2 fruit fly cellular contexts compared by ENCODE assay signal in the genomic region with DNA sequence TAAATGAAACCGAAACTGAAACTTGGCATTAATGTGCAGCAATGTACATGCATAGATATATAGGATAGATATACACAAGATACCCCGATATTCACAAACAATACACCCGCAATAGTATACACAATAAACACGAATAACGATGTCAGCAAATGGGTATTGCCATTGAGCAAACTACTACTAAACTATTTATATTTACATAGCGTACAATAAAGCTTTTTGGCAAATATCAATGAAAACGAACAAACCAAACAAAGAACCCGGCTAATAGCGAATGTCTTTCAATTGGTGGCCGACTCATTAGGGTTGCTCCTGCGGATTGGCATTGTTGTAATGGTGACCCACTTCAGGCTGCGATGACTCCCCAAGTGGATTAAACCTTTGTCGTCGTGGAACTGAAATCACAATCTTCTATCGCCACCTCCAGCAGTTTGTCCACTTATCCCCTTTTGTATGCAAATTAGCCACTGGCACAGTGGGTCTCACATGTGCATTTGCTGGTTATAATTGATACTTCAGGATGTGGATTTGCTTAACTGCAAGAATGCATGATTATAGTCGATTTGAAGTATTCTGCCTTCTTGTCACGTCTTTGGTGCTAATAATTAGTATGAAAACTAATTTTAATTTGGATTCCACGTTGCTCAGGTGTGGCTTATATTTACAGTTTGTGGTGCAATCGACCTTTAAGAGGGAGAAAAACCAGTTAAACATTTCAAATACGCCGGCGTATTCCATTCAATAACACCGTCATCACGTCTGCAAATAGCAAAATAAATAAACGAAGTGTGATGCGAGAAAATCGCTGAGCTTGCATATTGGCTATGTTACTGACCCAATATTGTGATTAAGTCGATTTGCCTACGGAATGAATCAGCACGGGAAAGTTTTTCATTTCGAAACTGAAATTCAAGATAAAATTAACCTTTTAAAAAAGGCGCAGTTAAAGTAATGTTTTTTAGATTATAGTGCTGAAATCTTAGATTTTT.
A peak's percentile ranks its signal among the peaks of the same experiment; 100 is the strongest.
TF ChIP-seq lines count a peak whose summit lies in the region.

No protein-coding gene starts in this region.

TF ChIP-seq in whole organism, embryonic, 481 proteins besides CTCF, POLR2A, EP300 and RAD21 (continued from another document and continues in another):
- no peak for TF ChIP-seq CG14710 (tag; optimal IDR thresholded peaks at IDR 0.05; lab: Kevin White, UChicago)
- TF ChIP-seq CG15073 (GFP tag; optimal IDR thresholded peaks at IDR 0.05; lab: Kevin White, UChicago) = no peak
- TF ChIP-seq knrl (GFP tag; IDR thresholded peaks at IDR 0.05; lab: Robert Waterston, UW; ENCODE audit: partially characterized antibody) = no peak
- TF ChIP-seq jing (GFP tag; optimal IDR thresholded peaks at IDR 0.05; lab: Kevin White, UChicago) = no peak
- TF ChIP-seq CG16813 (GFP tag; IDR thresholded peaks at IDR 0.05; lab: Robert Waterston, UW; ENCODE audit: partially characterized antibody) = no peak
- TF ChIP-seq CG18011 (GFP tag; optimal IDR thresholded peaks at IDR 0.05; lab: Kevin White, UChicago) = no peak
- peak; percentile 75 for TF ChIP-seq en (GFP tag; optimal IDR thresholded peaks at IDR 0.05; lab: Kevin White, UChicago)
- no peak for TF ChIP-seq kni (GFP tag; optimal IDR thresholded peaks at IDR 0.05; lab: Kevin White, UChicago)
- no peak for TF ChIP-seq CG34224 (GFP tag; IDR thresholded peaks at IDR 0.05; lab: Robert Waterston, UW; ENCODE audit: partially characterized antibody)
- TF ChIP-seq slou (GFP tag; optimal IDR thresholded peaks at IDR 0.05; lab: Kevin White, UChicago) = peak; percentile 43
- TF ChIP-seq ftz-f1 (GFP tag; optimal IDR thresholded peaks at IDR 0.05; lab: Kevin White, UChicago) = peak; percentile 10
- TF ChIP-seq CG6272 (GFP tag; IDR thresholded peaks at IDR 0.05; lab: Robert Waterston, UW) = no peak
- no peak for TF ChIP-seq CG3281 (GFP tag; optimal IDR thresholded peaks at IDR 0.05; lab: Kevin White, UChicago)
- TF ChIP-seq CG1602 (GFP tag; optimal IDR thresholded peaks at IDR 0.05; lab: Kevin White, UChicago) = no peak
- no peak for TF ChIP-seq CG16815 (GFP tag; optimal IDR thresholded peaks at IDR 0.05; lab: Kevin White, UChicago)
- TF ChIP-seq usp (GFP tag; optimal IDR thresholded peaks at IDR 0.05; lab: Kevin White, UChicago) = no peak
- TF ChIP-seq CG8478 (optimal IDR thresholded peaks at IDR 0.05; lab: Kevin White, UChicago) = no peak
- TF ChIP-seq CG8089 (GFP tag; optimal IDR thresholded peaks at IDR 0.05; lab: Kevin White, UChicago) = no peak
- TF ChIP-seq Max (GFP tag; optimal IDR thresholded peaks at IDR 0.05; lab: Kevin White, UChicago) = no peak
- no peak for TF ChIP-seq bsh (GFP tag; optimal IDR thresholded peaks at IDR 0.05; lab: Kevin White, UChicago)
- TF ChIP-seq bab2 (GFP tag; optimal IDR thresholded peaks at IDR 0.05; lab: Kevin White, UChicago) = peak; percentile 73
- TF ChIP-seq Chrac-16 (GFP tag; optimal IDR thresholded peaks at IDR 0.05; lab: Kevin White, UChicago) = no peak
- TF ChIP-seq Dll (GFP tag; IDR thresholded peaks at IDR 0.05; lab: Robert Waterston, UW; ENCODE audit: partially characterized antibody) = no peak
- TF ChIP-seq CG2120 (GFP tag; optimal IDR thresholded peaks at IDR 0.05; lab: Kevin White, UChicago) = no peak
- no peak for TF ChIP-seq CG7372 (GFP tag; IDR thresholded peaks at IDR 0.05; lab: Robert Waterston, UW)
- no peak for TF ChIP-seq toy (GFP tag; IDR thresholded peaks at IDR 0.05; lab: Robert Waterston, UW)
- TF ChIP-seq CG11247 (GFP tag; IDR thresholded peaks at IDR 0.05; lab: Robert Waterston, UW) = no peak
- no peak for TF ChIP-seq CG10565 (GFP tag; optimal IDR thresholded peaks at IDR 0.05; lab: Kevin White, UChicago)
- no peak for TF ChIP-seq CG17912 (GFP tag; optimal IDR thresholded peaks at IDR 0.05; lab: Kevin White, UChicago)
- no peak for TF ChIP-seq CG2129 (GFP tag; IDR thresholded peaks at IDR 0.05; lab: Robert Waterston, UW; ENCODE audit: partially characterized antibody)
- no peak for TF ChIP-seq Sox100B (GFP tag; optimal IDR thresholded peaks at IDR 0.05; lab: Kevin White, UChicago)
- TF ChIP-seq hkb (optimal IDR thresholded peaks at IDR 0.05; lab: Kevin White, UChicago) = no peak
- no peak for TF ChIP-seq hkb (GFP tag; IDR thresholded peaks at IDR 0.05; lab: Robert Waterston, UW)
- peak; percentile 3 for TF ChIP-seq Ssrp (tag; optimal IDR thresholded peaks at IDR 0.05; lab: Kevin White, UChicago)
- no peak for TF ChIP-seq danr (GFP tag; IDR thresholded peaks at IDR 0.05; lab: Robert Waterston, UW)
- no peak for TF ChIP-seq emc (GFP tag; optimal IDR thresholded peaks at IDR 0.05; lab: Kevin White, UChicago)
- TF ChIP-seq CG31224 (GFP tag; IDR thresholded peaks at IDR 0.05; lab: Robert Waterston, UW) = 0 out of 2 replicates have a peak, but pooled peaks have one; percentile 12
- TF ChIP-seq Atf3 (GFP tag; optimal IDR thresholded peaks at IDR 0.05; lab: Kevin White, UChicago) = no peak
- TF ChIP-seq bcd (GFP tag; optimal IDR thresholded peaks at IDR 0.05; lab: Kevin White, UChicago) = peak; percentile 0
- peak; percentile 15 for TF ChIP-seq CG2712 (tag; optimal IDR thresholded peaks at IDR 0.05; lab: Kevin White, UChicago)
- no peak for TF ChIP-seq HHEX (GFP tag; optimal IDR thresholded peaks at IDR 0.05; lab: Kevin White, UChicago)
- peak; percentile 21 for TF ChIP-seq Xbp1 (GFP tag; optimal IDR thresholded peaks at IDR 0.05; lab: Kevin White, UChicago)
- TF ChIP-seq zfh1 (GFP tag; IDR thresholded peaks at IDR 0.05; lab: Robert Waterston, UW) = peak; percentile 84
- no peak for TF ChIP-seq fd3F (GFP tag; optimal IDR thresholded peaks at IDR 0.05; lab: Kevin White, UChicago)
- no peak for TF ChIP-seq CG17612 (GFP tag; IDR thresholded peaks at IDR 0.05; lab: Robert Waterston, UW)
- TF ChIP-seq Atf6 (GFP tag; IDR thresholded peaks at IDR 0.05; lab: Robert Waterston, UW) = peak; percentile 81; the same call in 1 of the 2 replicates
- no peak for TF ChIP-seq CG8765 (GFP tag; IDR thresholded peaks at IDR 0.05; lab: Robert Waterston, UW)
- peak; percentile 5 for TF ChIP-seq phol (tag; optimal IDR thresholded peaks at IDR 0.05; lab: Kevin White, UChicago)
- no peak for TF ChIP-seq CG6683 (GFP tag; optimal IDR thresholded peaks at IDR 0.05; lab: Kevin White, UChicago)
- no peak for TF ChIP-seq HmgZ (tag; optimal IDR thresholded peaks at IDR 0.05; lab: Kevin White, UChicago)
- no peak for TF ChIP-seq Myb (GFP tag; optimal IDR thresholded peaks at IDR 0.05; lab: Kevin White, UChicago)
- TF ChIP-seq Mes4 (GFP tag; optimal IDR thresholded peaks at IDR 0.05; lab: Kevin White, UChicago) = no peak
- TF ChIP-seq GATAe (GFP tag; conservative IDR thresholded peaks at IDR 0.05; lab: Robert Waterston, UW) = no peak
- no peak for TF ChIP-seq CG33557 (GFP tag; optimal IDR thresholded peaks at IDR 0.05; lab: Kevin White, UChicago)
- TF ChIP-seq CG13123 (GFP tag; optimal IDR thresholded peaks at IDR 0.05; lab: Kevin White, UChicago) = no peak
- no peak for TF ChIP-seq Hr39 (optimal IDR thresholded peaks at IDR 0.05; lab: Kevin White, UChicago)
- TF ChIP-seq CG5245 (GFP tag; optimal IDR thresholded peaks at IDR 0.05; lab: Kevin White, UChicago) = no peak
- TF ChIP-seq p53 (GFP tag; optimal IDR thresholded peaks at IDR 0.05; lab: Kevin White, UChicago) = peak; percentile 27
- TF ChIP-seq lmd (GFP tag; IDR thresholded peaks at IDR 0.05; lab: Robert Waterston, UW) = 0 out of 2 replicates have a peak, but pooled peaks have one; percentile 23
- peak; percentile 70 for TF ChIP-seq mam (GFP tag; optimal IDR thresholded peaks at IDR 0.05; lab: Kevin White, UChicago)
- no peak for TF ChIP-seq Usf (GFP tag; optimal IDR thresholded peaks at IDR 0.05; lab: Kevin White, UChicago)

TF ChIP-seq in whole organism, prepupa, 60 proteins besides CTCF, POLR2A, EP300 and RAD21 (continued from another document):
- no peak for TF ChIP-seq Sox102F (GFP tag; optimal IDR thresholded peaks at IDR 0.05; lab: Kevin White, UChicago)
- no peak for TF ChIP-seq cyc (GFP tag; optimal IDR thresholded peaks at IDR 0.05; lab: Kevin White, UChicago)
- TF ChIP-seq dsx (GFP tag; optimal IDR thresholded peaks at IDR 0.05; lab: Kevin White, UChicago; ENCODE audit: poor library complexity, severe bottlenecking) = peak; percentile 28
- peak; percentile 13 for TF ChIP-seq Sox14 (GFP tag; optimal IDR thresholded peaks at IDR 0.05; lab: Kevin White, UChicago)
- TF ChIP-seq CG6276 (GFP tag; optimal IDR thresholded peaks at IDR 0.05; lab: Kevin White, UChicago) = no peak
- TF ChIP-seq CG9139 (GFP tag; optimal IDR thresholded peaks at IDR 0.05; lab: Kevin White, UChicago) = no peak
- peak; percentile 61 for TF ChIP-seq Eip75B (GFP tag; optimal IDR thresholded peaks at IDR 0.05; lab: Kevin White, UChicago)
- TF ChIP-seq Hr4 (GFP tag; optimal IDR thresholded peaks at IDR 0.05; lab: Kevin White, UChicago) = peak; percentile 85
- TF ChIP-seq net (GFP tag; optimal IDR thresholded peaks at IDR 0.05; lab: Kevin White, UChicago) = peak; percentile 41
